Fruit fly (Drosophila melanogaster) whole organism, embryonic: ENCODE measurements around the gene MED15.

Experiments
- Awh ChIP-seq: fragments of 200-800 bp; sonication (Bioruptor generic); IDR thresholded peaks from 2 replicates; pipeline ENCODE4, ENCODE4 v1.3.6; 2022; ENCODE audit warnings: missing biosample characterization, missing genetic modification characterization
- C15 ChIP-seq: fragments of 200-800 bp; sonication (Bioruptor generic); IDR thresholded peaks from 3 replicates; pipeline ENCODE4 v1.3.6; 2022; ENCODE audit warnings: missing biosample characterization, missing genetic modification characterization
- CG10462 ChIP-seq: fragments of 200-800 bp; sonication (Bioruptor generic); optimal IDR thresholded peaks from 2 replicates; lab custom pipeline; 2016; ENCODE audit warnings: missing biosample characterization, missing genetic modification characterization
- CG11085 ChIP-seq: fragments of 200-800 bp; sonication (Bioruptor generic); IDR thresholded peaks from 2 replicates; pipeline ENCODE4 v1.3.6; 2022; ENCODE audit warnings: missing biosample characterization, missing genetic modification characterization
- CG11723 ChIP-seq: fragments of 200-800 bp; sonication (Bioruptor generic); optimal IDR thresholded peaks from 2 replicates; lab custom pipeline; 2017; ENCODE audit warnings: missing biosample characterization, mild to moderate bottlenecking, missing genetic modification characterization
- CG13287 ChIP-seq: fragments of 200-800 bp; sonication (Bioruptor generic); IDR thresholded peaks from 2 replicates; pipeline ENCODE4 v1.3.6; 2022; ENCODE audit warnings: missing biosample characterization, missing genetic modification characterization; ENCODE audit not compliant: partially characterized antibody
- CG14667 ChIP-seq: fragments of 200-800 bp; sonication (Bioruptor generic); IDR thresholded peaks from 2 replicates; pipeline ENCODE4 v1.3.6; 2022; ENCODE audit warnings: missing biosample characterization, missing genetic modification characterization
- CG16779 ChIP-seq: fragments of 200-800 bp; sonication (Bioruptor generic); IDR thresholded peaks from 2 replicates; pipeline ENCODE4 v1.3.6; 2022; ENCODE audit warnings: missing biosample characterization, missing genetic modification characterization
- CG16813 ChIP-seq: fragments of 200-800 bp; sonication (Bioruptor generic); IDR thresholded peaks from 3 replicates; pipeline ENCODE4 v1.3.6; 2022; ENCODE audit warnings: missing biosample characterization, missing genetic modification characterization; ENCODE audit not compliant: partially characterized antibody
- CG17361 ChIP-seq: fragments of 200-800 bp; sonication (Bioruptor generic); IDR thresholded peaks from 3 replicates; pipeline ENCODE4 v1.3.6; 2022; ENCODE audit warnings: missing biosample characterization, missing genetic modification characterization
- CG1792 ChIP-seq: fragments of 200-800 bp; sonication (Bioruptor generic); optimal IDR thresholded peaks from 2 replicates; lab custom pipeline; 2016; ENCODE audit warnings: missing biosample characterization, missing genetic modification characterization
- CG2120 ChIP-seq: fragments of 200-800 bp; sonication (Bioruptor generic); optimal IDR thresholded peaks from 3 replicates; lab custom pipeline; 2016; ENCODE audit warnings: missing biosample characterization, missing genetic modification characterization
- CG32767 ChIP-seq: fragments of 200-800 bp; sonication (Bioruptor generic); IDR thresholded peaks from 2 replicates; pipeline ENCODE4 v1.3.6; 2022; ENCODE audit warnings: missing biosample characterization, missing genetic modification characterization
- CG32772 ChIP-seq: fragments of 200-800 bp; sonication (Bioruptor generic); IDR thresholded peaks from 2 replicates; pipeline ENCODE4 v1.3.6; 2022; ENCODE audit warnings: missing biosample characterization, missing genetic modification characterization
- CG4730 ChIP-seq: fragments of 200-800 bp; sonication (Bioruptor generic); IDR thresholded peaks from 2 replicates; pipeline ENCODE4 v1.3.6; 2022; ENCODE audit warnings: missing biosample characterization, missing genetic modification characterization
- CG7987 ChIP-seq: fragments of 200-800 bp; sonication (Bioruptor generic); optimal IDR thresholded peaks from 2 replicates; lab custom pipeline; 2018; ENCODE audit warnings: missing biosample characterization, mild to moderate bottlenecking, missing genetic modification characterization, moderate library complexity
- CG8290 ChIP-seq, 3 experiments: fragments of 200-800 bp; sonication (Bioruptor generic); optimal IDR thresholded peaks; 2 replicates each; lab custom pipeline; 2016 to 2019; ENCODE audit warnings: missing biosample characterization in 3 of 3, missing genetic modification characterization in 3 of 3, mild to moderate bottlenecking in 2 of 3, moderate library complexity in 1 of 3
- CG8388 ChIP-seq: fragments of 200-800 bp; sonication (Bioruptor generic); optimal IDR thresholded peaks from 2 replicates; lab custom pipeline; 2019; ENCODE audit warnings: missing biosample characterization, mild to moderate bottlenecking, missing genetic modification characterization, moderate library complexity
- CrebB ChIP-seq: fragments of 200-800 bp; sonication (Bioruptor generic); optimal IDR thresholded peaks from 3 replicates; lab custom pipeline; 2018; ENCODE audit warnings: missing biosample characterization, mild to moderate bottlenecking, missing genetic modification characterization
- Dfd ChIP-seq, 2 experiments: fragments of >200 bp; optimal IDR thresholded peaks; 2 replicates each; lab custom pipeline; 2017; ENCODE audit warnings: missing biosample characterization in 2 of 2, missing genetic modification characterization in 2 of 2
- Doc3 ChIP-seq: fragments of 200-800 bp; sonication (Bioruptor generic); IDR thresholded peaks from 3 replicates; pipeline ENCODE4 v1.3.6; 2022; ENCODE audit warnings: missing biosample characterization, missing genetic modification characterization; ENCODE audit not compliant: partially characterized antibody
- Eip74EF ChIP-seq, 2 experiments: fragments of 200-800 bp in 1 of 2; fragments of >200 bp in 1 of 2; sonication (Bioruptor generic) in 1 of 2; optimal IDR thresholded peaks; 2 replicates each; lab custom pipeline; 2017 to 2019; ENCODE audit warnings: missing biosample characterization in 2 of 2, missing genetic modification characterization in 2 of 2, mild to moderate bottlenecking in 1 of 2, moderate library complexity in 1 of 2
- Hey ChIP-seq: fragments of 200-800 bp; sonication (Bioruptor generic); optimal IDR thresholded peaks from 3 replicates; lab custom pipeline; 2018; ENCODE audit warnings: missing biosample characterization, mild to moderate bottlenecking, missing genetic modification characterization
- HmgD ChIP-seq: fragments of 200-800 bp; sonication (Bioruptor generic); optimal IDR thresholded peaks from 3 replicates; lab custom pipeline; 2016; ENCODE audit warnings: missing biosample characterization, missing genetic modification characterization
- MBD-R2 ChIP-seq: fragments of 200-800 bp; sonication (Bioruptor generic); IDR thresholded peaks from 2 replicates; pipeline ENCODE4 v1.3.6; 2022; ENCODE audit warnings: missing biosample characterization, missing genetic modification characterization
- Nf-YB ChIP-seq: fragments of 200-800 bp; sonication (Bioruptor generic); optimal IDR thresholded peaks from 3 replicates; lab custom pipeline; 2019; ENCODE audit warnings: missing biosample characterization, mild to moderate bottlenecking, missing genetic modification characterization, moderate library complexity
- Sox102F ChIP-seq: fragments of 200-800 bp; sonication (Bioruptor generic); optimal IDR thresholded peaks from 2 replicates; lab custom pipeline; 2018; ENCODE audit warnings: missing biosample characterization, mild to moderate bottlenecking, missing genetic modification characterization, moderate library complexity
- Sry-δ ChIP-seq: fragments of 200-800 bp; sonication (Bioruptor generic); optimal IDR thresholded peaks from 2 replicates; lab custom pipeline; 2016; ENCODE audit warnings: missing biosample characterization, missing genetic modification characterization
- Ssrp ChIP-seq: fragments of 200-800 bp; sonication (Bioruptor generic); optimal IDR thresholded peaks from 2 replicates; lab custom pipeline; 2018; ENCODE audit warnings: missing biosample characterization, mild to moderate bottlenecking, missing genetic modification characterization, moderate library complexity
- Tbp ChIP-seq: fragments of >200 bp; optimal IDR thresholded peaks from 2 replicates; lab custom pipeline; 2018; ENCODE audit warnings: missing biosample characterization, missing genetic modification characterization
- Usf ChIP-seq: fragments of 200-800 bp; sonication (Bioruptor generic); optimal IDR thresholded peaks from 2 replicates; lab custom pipeline; 2017; ENCODE audit warnings: missing genotype, missing biosample characterization, missing genetic modification characterization
- ase ChIP-seq: fragments of 200-800 bp; sonication (Bioruptor generic); IDR thresholded peaks from 3 replicates; pipeline ENCODE4 v1.3.6; 2022; ENCODE audit warnings: missing biosample characterization, missing genetic modification characterization
- chn ChIP-seq: fragments of 200-800 bp; sonication (Bioruptor generic); optimal IDR thresholded peaks from 2 replicates; lab custom pipeline; 2016; ENCODE audit warnings: missing biosample characterization, missing genetic modification characterization
- ci ChIP-seq: fragments of 200-800 bp; sonication (Bioruptor generic); IDR thresholded peaks from 3 replicates; pipeline ENCODE4 v1.3.6; 2022; ENCODE audit warnings: missing biosample characterization, missing genetic modification characterization
- dm ChIP-seq: fragments of 200-800 bp; sonication (Bioruptor generic); optimal IDR thresholded peaks from 3 replicates; lab custom pipeline; 2016; ENCODE audit warnings: missing biosample characterization, missing genetic modification characterization
- eve ChIP-seq, 2 experiments: fragments of >200 bp; optimal IDR thresholded peaks; 2 replicates each; lab custom pipeline; 2017; ENCODE audit warnings: missing biosample characterization in 2 of 2, missing genetic modification characterization in 2 of 2
- ewg ChIP-seq: fragments of 200-800 bp; sonication (Bioruptor generic); optimal IDR thresholded peaks from 3 replicates; lab custom pipeline; 2017; ENCODE audit warnings: mild to moderate bottlenecking, missing biosample characterization, missing genetic modification reagents, missing genetic modification characterization
- fd102C ChIP-seq: fragments of 200-800 bp; sonication (Bioruptor generic); optimal IDR thresholded peaks from 2 replicates; lab custom pipeline; 2018; ENCODE audit warnings: missing biosample characterization, mild to moderate bottlenecking, missing genetic modification characterization, moderate library complexity
- fu2 ChIP-seq: fragments of 200-800 bp; sonication (Bioruptor generic); optimal IDR thresholded peaks from 2 replicates; lab custom pipeline; 2016; ENCODE audit warnings: missing biosample characterization, missing genetic modification characterization
- gcm ChIP-seq: fragments of 200-800 bp; sonication (Bioruptor generic); optimal IDR thresholded peaks from 2 replicates; lab custom pipeline; 2019; ENCODE audit warnings: missing biosample characterization, mild to moderate bottlenecking, missing genetic modification characterization, moderate library complexity
- ind ChIP-seq: fragments of 200-800 bp; sonication (Bioruptor generic); optimal IDR thresholded peaks from 3 replicates; lab custom pipeline; 2016; ENCODE audit warnings: missing biosample characterization, missing genetic modification characterization
- kah ChIP-seq: fragments of 200-800 bp; sonication (Bioruptor generic); optimal IDR thresholded peaks from 2 replicates; lab custom pipeline; 2018; ENCODE audit warnings: missing biosample characterization, mild to moderate bottlenecking, missing genetic modification characterization
- nerfin-1 ChIP-seq: fragments of 200-800 bp; sonication (Bioruptor generic); optimal IDR thresholded peaks from 3 replicates; lab custom pipeline; 2019; ENCODE audit warnings: missing biosample characterization, mild to moderate bottlenecking, missing genetic modification characterization, moderate library complexity
- nerfin-2 ChIP-seq: fragments of 200-800 bp; sonication (Bioruptor generic); IDR thresholded peaks from 2 replicates; pipeline ENCODE4 v1.3.6; 2022; ENCODE audit warnings: missing biosample characterization, missing genetic modification characterization; ENCODE audit not compliant: partially characterized antibody
- peb ChIP-seq: fragments of 200-800 bp; sonication (Bioruptor generic); IDR thresholded peaks from 2 replicates; pipeline ENCODE4 v1.3.6; 2022; ENCODE audit warnings: missing biosample characterization, missing genetic modification characterization
- pita ChIP-seq: fragments of 200-800 bp; sonication (Bioruptor generic); optimal IDR thresholded peaks from 2 replicates; lab custom pipeline; 2017; ENCODE audit warnings: missing biosample characterization, mild to moderate bottlenecking, missing genetic modification characterization
- slou ChIP-seq: fragments of 200-800 bp; sonication (Bioruptor generic); optimal IDR thresholded peaks from 3 replicates; lab custom pipeline; 2016; ENCODE audit warnings: missing biosample characterization, missing genetic modification characterization
- sna ChIP-seq: fragments of 200-800 bp; sonication (Bioruptor generic); IDR thresholded peaks from 2 replicates; pipeline ENCODE4 v1.3.6; 2022; ENCODE audit warnings: missing biosample characterization, missing genetic modification characterization; ENCODE audit not compliant: partially characterized antibody
- tio ChIP-seq: fragments of 200-800 bp; sonication (Bioruptor generic); optimal IDR thresholded peaks from 2 replicates; lab custom pipeline; 2017; ENCODE audit warnings: missing biosample characterization, missing genetic modification characterization, inconsistent platforms

MED15 gene

dm6 chr2L:523165-523835 lies 50.5 kb downstream of the MED15 start (continued):
- TF ChIP-seq Ssrp (tag; lab: Kevin White, UChicago) (no peak), Hey (tag; lab: Kevin White, UChicago) (no peak), ind (no peak), MBD-R2 (peak; percentile 33; the same call in 1 of the 2 replicates), CG32772 (GFP tag; lab: Robert Waterston, UW) (no peak), dm (GFP tag; lab: Kevin White, UChicago) (no peak), pita (GFP tag; lab: Kevin White, UChicago) (no peak), Tbp (GFP tag; lab: Kevin White, UChicago) (no peak), C15 (GFP tag; lab: Robert Waterston, UW) (no peak), CG4730 (no peak), gcm (GFP tag; lab: Kevin White, UChicago) (no peak), sna (GFP tag; lab: Robert Waterston, UW) (peak; percentile 57; the same call in 1 of the 2 replicates), slou (GFP tag; lab: Kevin White, UChicago) (no peak), CG13287 (GFP tag; lab: Robert Waterston, UW) (peak; percentile 74), Nf-YB (GFP tag; lab: Kevin White, UChicago) (peak; percentile 93), CG1792 (no peak), CG2120 (GFP tag; lab: Kevin White, UChicago) (no peak), kah (GFP tag; lab: Kevin White, UChicago) (no peak), fd102C (GFP tag; lab: Kevin White, UChicago) (peak; percentile 51), CG10462 (GFP tag; lab: Kevin White, UChicago) (no peak), CG16813 (GFP tag; lab: Robert Waterston, UW) (no peak), tio (GFP tag; lab: Kevin White, UChicago) (no peak), CG16779 (GFP tag; lab: Robert Waterston, UW) (0 out of 2 replicates have a peak, but pooled peaks have one; percentile 19), CG7987 (GFP tag; lab: Kevin White, UChicago) (peak; percentile 46), Doc3 (GFP tag; lab: Robert Waterston, UW) (no peak), CG14667 (GFP tag; lab: Robert Waterston, UW) (no peak), ci (peak; percentile 78; the same call in 2 of the 3 replicates), CG8388 (GFP tag; lab: Kevin White, UChicago) (no peak), ase (GFP tag; lab: Robert Waterston, UW) (no peak), CG11723 (GFP tag; lab: Kevin White, UChicago) (no peak), fu2 (GFP tag; lab: Kevin White, UChicago) (no peak), ewg (peak; percentile 53), nerfin-1 (tag; lab: Kevin White, UChicago) (peak; percentile 77), HmgD (GFP tag; lab: Kevin White, UChicago) (peak; percentile 31), Sox102F (no peak), Dfd (GFP tag; optimal IDR thresholded peaks at IDR 0.05; lab: Kevin White, UChicago) (no peak), CG17361 (GFP tag; lab: Robert Waterston, UW) (no peak), eve (GFP tag; optimal IDR thresholded peaks at IDR 0.05; lab: Kevin White, UChicago) (no peak), CG8290 (GFP tag; optimal IDR thresholded peaks at IDR 0.05; lab: Kevin White, UChicago) (peak; percentile 21), CG8290 (tag; optimal IDR thresholded peaks at IDR 0.05; lab: Kevin White, UChicago) (peak in 1 of 2 experiments; percentile 80), Usf (GFP tag; lab: Kevin White, UChicago) (no peak), Awh (0 out of 2 replicates have a peak, but pooled peaks have one; percentile 6), CG32767 (GFP tag; lab: Robert Waterston, UW) (peak; percentile 61; the same call in 1 of the 2 replicates), nerfin-2 (peak; percentile 32; the same call in 1 of the 2 replicates), CrebB (tag; lab: Kevin White, UChicago) (peak; percentile 14), Eip74EF (GFP tag; optimal IDR thresholded peaks at IDR 0.05; lab: Kevin White, UChicago) (no peak), CG11085 (GFP tag; lab: Robert Waterston, UW) (0 out of 2 replicates have a peak, but pooled peaks have one; percentile 9), chn (GFP tag; lab: Kevin White, UChicago) (peak; percentile 15), Sry-δ (GFP tag; lab: Kevin White, UChicago) (no peak), peb (GFP tag; lab: Robert Waterston, UW) (0 out of 2 replicates have a peak, but pooled peaks have one; percentile 23)
